Fruit fly (Drosophila melanogaster): ENCODE results near the gene CG34133.

CG34133 gene

dm6 chr3R:29836188-29836587 is 33.0 kb upstream of the CG34133 start, which contains the start of gene CG42592:
CG42592 (minus strand) TSS chr3R:29836288.
- TF ChIP-seq ovo (GFP tag; optimal IDR thresholded peaks at IDR 0.05) (no peak), CG11617 (GFP tag; optimal IDR thresholded peaks at IDR 0.05) (no peak), toe (GFP tag; optimal IDR thresholded peaks at IDR 0.05) (no peak), tj (GFP tag; optimal IDR thresholded peaks at IDR 0.05) (no peak), Clk (GFP tag; optimal IDR thresholded peaks at IDR 0.05) (no peak), pad (GFP tag; optimal IDR thresholded peaks at IDR 0.05) (no peak), CG7045 (GFP tag; optimal IDR thresholded peaks at IDR 0.05) (no peak), bab1 (GFP tag; optimal IDR thresholded peaks at IDR 0.05) (no peak), cic (GFP tag; optimal IDR thresholded peaks at IDR 0.05) (no peak)

dm6 chr3R:29837771-29838170 is 31.4 kb upstream of the CG34133 start:
- no peak for TF ChIP-seq CG7101 (tag; optimal IDR thresholded peaks at IDR 0.05)
- no peak for TF ChIP-seq Hr96 (GFP tag; optimal IDR thresholded peaks at IDR 0.05)
- TF ChIP-seq toe (GFP tag; optimal IDR thresholded peaks at IDR 0.05) = no peak
- TF ChIP-seq CG5204 (GFP tag; optimal IDR thresholded peaks at IDR 0.05) = no peak
- TF ChIP-seq Mnt (GFP tag; optimal IDR thresholded peaks at IDR 0.05) = no peak
- TF ChIP-seq CG12768 (GFP tag; optimal IDR thresholded peaks at IDR 0.05) = no peak
- TF ChIP-seq CG1620 (GFP tag; optimal IDR thresholded peaks at IDR 0.05) = no peak
- no peak for TF ChIP-seq cnc (optimal IDR thresholded peaks at IDR 0.05)
- no peak for TF ChIP-seq CG7045 (GFP tag; optimal IDR thresholded peaks at IDR 0.05)
- no peak for TF ChIP-seq pad (GFP tag; optimal IDR thresholded peaks at IDR 0.05)
- no peak for TF ChIP-seq kay (GFP tag; ENCODE audit: borderline replicate concordance)
- TF ChIP-seq CG14711 (tag; optimal IDR thresholded peaks at IDR 0.05) = no peak
- TF ChIP-seq Clk (GFP tag; optimal IDR thresholded peaks at IDR 0.05) = no peak
- TF ChIP-seq CG11617 (GFP tag; optimal IDR thresholded peaks at IDR 0.05) = no peak

- TF ChIP-seq tj (GFP tag; optimal IDR thresholded peaks at IDR 0.05) (no peak), Crg-1 (GFP tag; optimal IDR thresholded peaks at IDR 0.05) (no peak), CG7101 (tag; optimal IDR thresholded peaks at IDR 0.05) (no peak), CG14711 (tag; optimal IDR thresholded peaks at IDR 0.05) (no peak), Clk (GFP tag; optimal IDR thresholded peaks at IDR 0.05) (no peak), ovo (GFP tag; optimal IDR thresholded peaks at IDR 0.05) (no peak), CG5204 (GFP tag; optimal IDR thresholded peaks at IDR 0.05) (no peak), Mnt (GFP tag; optimal IDR thresholded peaks at IDR 0.05) (no peak), CG11617 (GFP tag; optimal IDR thresholded peaks at IDR 0.05) (no peak), pad (GFP tag; optimal IDR thresholded peaks at IDR 0.05) (no peak), CG33017 (tag; optimal IDR thresholded peaks at IDR 0.05) (no peak)
These were observed 30.4 kb upstream of the CG34133 start for dm6 chr3R:29838751-29839150.

- TF ChIP-seq CG1620 (GFP tag; optimal IDR thresholded peaks at IDR 0.05) = no peak
- no peak for TF ChIP-seq Hr96 (GFP tag; optimal IDR thresholded peaks at IDR 0.05)
- TF ChIP-seq kay (GFP tag; ENCODE audit: borderline replicate concordance) = no peak
- no peak for TF ChIP-seq CG7045 (GFP tag; optimal IDR thresholded peaks at IDR 0.05)
- no peak for TF ChIP-seq Crg-1 (GFP tag; optimal IDR thresholded peaks at IDR 0.05)
- no peak for TF ChIP-seq CG14711 (tag; optimal IDR thresholded peaks at IDR 0.05)
- TF ChIP-seq pad (GFP tag; optimal IDR thresholded peaks at IDR 0.05) = no peak
- TF ChIP-seq ovo (GFP tag; optimal IDR thresholded peaks at IDR 0.05) = no peak
- TF ChIP-seq bab1 (GFP tag; optimal IDR thresholded peaks at IDR 0.05) = peak; percentile 56
- TF ChIP-seq cic (GFP tag; optimal IDR thresholded peaks at IDR 0.05) = no peak
- TF ChIP-seq CG5204 (GFP tag; optimal IDR thresholded peaks at IDR 0.05) = no peak
- TF ChIP-seq tj (GFP tag; optimal IDR thresholded peaks at IDR 0.05) = peak; percentile 95
- no peak for TF ChIP-seq Mnt (GFP tag; optimal IDR thresholded peaks at IDR 0.05)
- no peak for TF ChIP-seq CG12768 (GFP tag; optimal IDR thresholded peaks at IDR 0.05)
- TF ChIP-seq CG7101 (tag; optimal IDR thresholded peaks at IDR 0.05) = no peak
- TF ChIP-seq CG11617 (GFP tag; optimal IDR thresholded peaks at IDR 0.05) = no peak
- TF ChIP-seq cnc (optimal IDR thresholded peaks at IDR 0.05) = no peak
These were observed 29.4 kb upstream of the CG34133 start for dm6 chr3R:29839707-29840311.

dm6 chr3R:29841293-29841791 is 27.8 kb upstream of the CG34133 start, which contains the start of gene Cad99C:
Cad99C (plus strand) TSS chr3R:29841657.
- TF ChIP-seq Clk (GFP tag; optimal IDR thresholded peaks at IDR 0.05) (no peak), CG7101 (tag; optimal IDR thresholded peaks at IDR 0.05) (no peak), Crg-1 (GFP tag; optimal IDR thresholded peaks at IDR 0.05) (no peak), Mnt (GFP tag; optimal IDR thresholded peaks at IDR 0.05) (no peak), bab1 (GFP tag; optimal IDR thresholded peaks at IDR 0.05) (no peak), cnc (optimal IDR thresholded peaks at IDR 0.05) (no peak), CG5204 (GFP tag; optimal IDR thresholded peaks at IDR 0.05) (no peak), tj (GFP tag; optimal IDR thresholded peaks at IDR 0.05) (peak; percentile 46), ovo (GFP tag; optimal IDR thresholded peaks at IDR 0.05) (peak; percentile 5), CG14711 (tag; optimal IDR thresholded peaks at IDR 0.05) (no peak), CG1620 (GFP tag; optimal IDR thresholded peaks at IDR 0.05) (no peak)

- TF ChIP-seq CG7101 (tag; optimal IDR thresholded peaks at IDR 0.05) (no peak), CG1620 (GFP tag; optimal IDR thresholded peaks at IDR 0.05) (no peak), CG33017 (tag; optimal IDR thresholded peaks at IDR 0.05) (no peak), cnc (optimal IDR thresholded peaks at IDR 0.05) (no peak), pad (GFP tag; optimal IDR thresholded peaks at IDR 0.05) (no peak)
These were observed 22.0 kb upstream of the CG34133 start for dm6 chr3R:29847126-29847525.

dm6 chr3R:29857228-29857627 is 11.9 kb upstream of the CG34133 start, which contains the start of gene dgt1:
dgt1 (minus strand) TSS chr3R:29857491.
- TF ChIP-seq CG1620 (GFP tag; optimal IDR thresholded peaks at IDR 0.05) (no peak), bab1 (GFP tag; optimal IDR thresholded peaks at IDR 0.05) (peak; percentile 22), CG11617 (GFP tag; optimal IDR thresholded peaks at IDR 0.05) (no peak), cnc (optimal IDR thresholded peaks at IDR 0.05) (no peak), Mnt (GFP tag; optimal IDR thresholded peaks at IDR 0.05) (peak; percentile 42)
